Fruit fly (Drosophila melanogaster) whole organism, larva: ENCODE data around the gene Sgsh.

ENCODE experiments used
- noc ChIP-seq: fragments of 200-800 bp; sonication (Bioruptor generic); optimal IDR thresholded peaks from 3 replicates; lab custom pipeline; 2019; ENCODE audit warnings: missing biosample characterization, mild to moderate bottlenecking, missing genetic modification characterization, moderate library complexity

The Sgsh gene

dm6 chr3R:18912782-18913331, at the start of gene Sgsh:
Sgsh (minus strand) TSS chr3R:18912922.
- peak; percentile 45 for TF ChIP-seq noc (tag; lab: Kevin White, UChicago)

dm6 chr3R:18949896-18950295, 37.2 kb upstream of the Sgsh start, which contains the start of gene CG43732:
CG43732 (plus strand) TSS chr3R:18950196.
- TF ChIP-seq noc (tag; lab: Kevin White, UChicago), result no peak

- no peak for TF ChIP-seq noc (tag; lab: Kevin White, UChicago)
Measured at dm6 chr3R:18949131-18949530, 36.4 kb upstream of the Sgsh start.

dm6 chr3R:18947307-18947706, 34.6 kb upstream of the Sgsh start:
- TF ChIP-seq noc (tag; lab: Kevin White, UChicago), result no peak

dm6 chr3R:18931725-18932124, 19.0 kb upstream of the Sgsh start:
- TF ChIP-seq noc (tag; lab: Kevin White, UChicago), result no peak

- TF ChIP-seq noc (tag; lab: Kevin White, UChicago), result no peak
Measured at dm6 chr3R:18928918-18929705, 16.4 kb upstream of the Sgsh start, which contains the start of gene CG42613. CG42613 (plus strand) TSS chr3R:18929196.

- no peak for TF ChIP-seq noc (tag; lab: Kevin White, UChicago)
Measured at dm6 chr3R:18928346-18928917, 15.7 kb upstream of the Sgsh start, which contains the start of gene Mpc1. Mpc1 (minus strand) TSS chr3R:18928659.

- no peak for TF ChIP-seq noc (tag; lab: Kevin White, UChicago)
Measured at dm6 chr3R:18924636-18924977, 11.9 kb upstream of the Sgsh start.

- TF ChIP-seq noc (tag; lab: Kevin White, UChicago), result no peak
Measured at dm6 chr3R:18923802-18924635, 11.3 kb upstream of the Sgsh start.

- TF ChIP-seq noc (tag; lab: Kevin White, UChicago), result no peak
Measured at dm6 chr3R:18923208-18923761, 10.6 kb upstream of the Sgsh start.

dm6 chr3R:18918872-18919339, 6.2 kb upstream of the Sgsh start:
- TF ChIP-seq noc (tag; lab: Kevin White, UChicago), result peak; percentile 71

dm6 chr3R:18917976-18918871, 5.5 kb upstream of the Sgsh start:
- TF ChIP-seq noc (tag; lab: Kevin White, UChicago), result peak; percentile 60

- peak; percentile 82 for TF ChIP-seq noc (tag; lab: Kevin White, UChicago)
Measured at dm6 chr3R:18916715-18917253, 4.1 kb upstream of the Sgsh start.

dm6 chr3R:18915644-18916194, 3.0 kb upstream of the Sgsh start:
- TF ChIP-seq noc (tag; lab: Kevin White, UChicago), result no peak
